Worm (Caenorhabditis elegans) whole organism, young adult: ENCODE results near the gene Y20C6A.1.

Source experiments
- ama-1 ChIP-seq, 3 experiments: fragments of 150-350 bp in 1 of 3; sonication (generic microtip) in 2 of 3; optimal IDR thresholded peaks; 2 replicates each; lab custom pipeline; 2014 to 2018; ENCODE audit warnings: missing biosample characterization in 2 of 3, missing genetic modification characterization in 2 of 3, missing genetic modification reagents in 2 of 3
- ceh-27 ChIP-seq: fragments of 200-800 bp; sonication (Bioruptor generic); optimal IDR thresholded peaks from 2 replicates; lab custom pipeline; 2018; ENCODE audit warnings: mild to moderate bottlenecking, missing genetic modification characterization, moderate library complexity, missing compliant biosample characterization
- ceh-79 ChIP-seq: sonication (generic microtip); optimal IDR thresholded peaks from 2 replicates; lab custom pipeline; 2017; ENCODE audit warnings: mild to moderate bottlenecking, missing genetic modification characterization, missing compliant biosample characterization
- ekl-4 ChIP-seq: fragments of 200-800 bp; sonication (Bioruptor generic); IDR thresholded peaks from 2 replicates; pipeline ENCODE4 v1.3.6; 2022; ENCODE audit warnings: missing genetic modification reagents, missing genetic modification characterization, missing compliant biosample characterization
- lir-1 ChIP-seq: fragments of 200-800 bp; sonication (Bioruptor generic); conservative IDR thresholded peaks from 2 replicates; pipeline ENCODE4 v1.3.6; 2022; ENCODE audit warnings: missing genetic modification reagents, missing genetic modification characterization, missing compliant biosample characterization
- snpc-3.4 ChIP-seq: sonication (generic microtip); optimal IDR thresholded peaks from 2 replicates; lab custom pipeline; 2017; ENCODE audit warnings: missing genetic modification characterization, mild to moderate bottlenecking, missing compliant biosample characterization, antibody characterized with exemption, moderate library complexity, missing genotype, missing genetic modification reagents
- unc-62 ChIP-seq: fragments of 150-350 bp; optimal IDR thresholded peaks from 2 replicates; lab custom pipeline; 2014; ENCODE audit warnings: missing biosample characterization, missing genetic modification reagents, missing genetic modification characterization

DNA sequence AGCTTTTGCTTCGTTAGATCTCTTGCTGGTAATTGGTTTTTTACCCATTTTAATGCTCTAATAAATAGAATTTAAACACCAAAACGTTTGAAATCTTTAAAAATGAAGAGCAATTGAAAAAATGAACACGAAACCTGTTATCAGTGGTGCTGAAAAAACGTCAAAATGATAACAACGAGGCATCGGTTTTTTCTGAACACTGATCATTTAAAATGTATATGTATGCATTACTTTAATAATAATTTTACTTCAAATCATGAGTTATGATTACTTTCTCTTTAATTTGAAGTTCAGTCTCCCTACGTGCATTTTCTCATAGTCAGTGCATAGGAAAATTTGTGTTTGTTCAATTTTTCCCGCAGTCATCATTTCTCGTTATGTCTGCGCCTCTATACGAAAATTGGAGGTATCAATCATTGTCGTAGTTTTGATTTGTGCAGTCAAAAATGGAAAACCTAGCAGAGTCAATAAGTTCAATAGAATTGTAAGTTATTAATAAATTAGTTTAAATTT, 54.1 kb downstream of the Y20C6A.1 start, which contains the start of gene F31E9.3:
- TF ChIP-seq ama-1 (optimal IDR thresholded peaks at IDR 0.05; lab: Kevin White, UChicago) (no peak), ama-1 (GFP tag; optimal IDR thresholded peaks at IDR 0.05; lab: Kevin White, UChicago) (no peak), ceh-79 (no peak), unc-62 (GFP tag; lab: Kevin White, UChicago) (no peak), ekl-4 (GFP tag; lab: Robert Waterston, UW) (no peak), snpc-3.4 (tag; lab: Kevin White, UChicago) (no peak), ceh-27 (no peak), lir-1 (no peak)
